Worm (Caenorhabditis elegans): ENCODE data around the gene F58E6.4.

The F58E6.4 gene

DNA sequence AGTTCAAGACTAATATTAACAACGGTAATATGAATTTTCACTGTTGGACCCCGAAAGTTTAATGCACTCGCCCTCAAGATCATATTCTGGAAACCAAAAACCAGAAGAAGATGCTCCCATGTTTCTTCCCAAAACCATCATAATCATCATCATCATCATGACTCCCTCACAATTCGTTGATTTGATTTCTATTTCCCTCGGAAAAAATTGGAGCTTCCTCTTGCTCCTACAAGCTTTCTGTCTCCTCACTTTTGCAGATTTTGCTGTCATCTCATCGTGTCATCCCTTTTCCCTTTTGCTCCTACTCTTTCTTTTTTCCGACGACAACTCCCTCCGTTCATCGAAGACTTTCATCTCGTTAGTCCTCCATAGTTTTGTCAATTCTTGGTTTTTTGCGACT is 21.8 kb upstream of the F58E6.4 start, which contains the start of gene F46B6.2:
F46B6.2 (plus strand) TSS at position 316 of the 400 bp plus-strand sequence.
- TF ChIP-seq sem-2 (GFP tag; optimal IDR thresholded peaks at IDR 0.05), result no peak
- TF ChIP-seq ces-1 (GFP tag; optimal IDR thresholded peaks at IDR 0.05), result peak; percentile 99
- TF ChIP-seq blmp-1 (tag; optimal IDR thresholded peaks at IDR 0.05), result no peak

DNA sequence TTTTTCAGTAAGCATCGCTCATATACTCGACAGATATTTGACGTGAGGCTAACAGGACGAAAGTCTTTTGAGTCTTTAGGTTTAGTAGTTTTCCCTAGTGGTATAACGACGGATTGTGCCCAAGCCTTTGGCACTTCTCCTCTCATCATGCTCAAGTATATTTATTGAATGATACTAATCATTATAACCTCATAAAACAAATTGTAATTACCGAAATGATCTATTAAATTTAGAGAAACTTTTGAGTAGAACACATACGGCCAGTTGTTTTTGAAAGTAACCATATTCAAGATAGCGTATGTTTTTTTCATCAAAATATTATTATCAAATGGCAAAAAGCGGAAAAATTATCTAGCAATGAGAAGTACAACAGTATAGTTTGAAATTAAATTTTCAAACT is 21.1 kb upstream of the F58E6.4 start:
- TF ChIP-seq ces-1 (GFP tag; optimal IDR thresholded peaks at IDR 0.05) (peak; percentile 90), bed-3 (GFP tag; optimal IDR thresholded peaks at IDR 0.05) (no peak), unc-39 (tag; optimal IDR thresholded peaks at IDR 0.05) (no peak)

DNA sequence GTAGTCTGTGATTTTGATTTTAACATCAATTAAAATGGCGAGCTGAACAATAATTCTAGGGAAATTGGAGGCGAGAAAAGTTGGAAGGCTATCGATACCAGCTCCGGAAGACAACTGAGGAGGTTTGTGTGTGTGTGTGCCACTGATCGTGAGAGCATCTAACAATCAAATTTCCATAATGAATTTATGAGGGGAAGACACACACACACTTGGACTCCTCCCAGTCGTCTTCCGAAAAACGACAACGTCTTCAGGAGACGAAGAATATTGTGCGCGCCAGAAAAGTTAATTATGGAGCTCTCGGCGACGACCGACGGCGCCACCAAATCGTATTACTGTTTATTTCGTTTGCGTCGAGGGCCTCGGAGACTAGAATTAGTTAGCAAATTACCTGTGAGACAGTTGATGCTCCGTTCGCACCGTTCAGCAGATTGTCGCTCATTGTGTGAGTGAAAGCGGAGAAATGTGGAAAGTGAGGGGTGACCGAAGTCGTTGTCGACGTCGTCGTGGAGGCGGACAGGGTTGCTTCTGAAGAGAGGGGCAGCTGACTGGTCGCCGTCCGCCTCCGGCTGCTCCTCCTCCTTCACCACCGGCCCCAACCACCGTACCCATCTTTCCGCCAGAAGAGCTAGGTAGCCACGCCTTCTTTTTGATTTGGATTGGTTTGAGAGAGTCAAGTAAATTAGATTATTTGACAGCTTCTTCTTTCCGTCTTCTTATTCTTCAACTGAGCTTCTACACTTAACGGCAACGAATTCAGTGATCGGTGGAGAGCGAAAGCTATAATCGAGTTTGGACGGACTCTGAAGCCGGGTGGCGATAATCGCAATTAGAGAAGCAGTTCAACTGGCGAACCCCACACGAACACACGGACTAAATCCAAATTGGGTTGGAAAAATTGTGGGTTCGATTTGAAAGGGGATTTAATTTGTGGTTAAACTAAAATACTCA is 18.9 kb upstream of the F58E6.4 start, which contains the start of gene unc-42:
unc-42 (minus strand) TSS at position 564 of the 951 bp plus-strand sequence.
- no peak for TF ChIP-seq nhr-28 (tag; optimal IDR thresholded peaks at IDR 0.05)
- TF ChIP-seq flh-1 (GFP tag; optimal IDR thresholded peaks at IDR 0.05), result no peak
- TF ChIP-seq mep-1 (tag; optimal IDR thresholded peaks at IDR 0.05), result no peak
- peak; percentile 100 for TF ChIP-seq ces-1 (GFP tag; optimal IDR thresholded peaks at IDR 0.05)

DNA sequence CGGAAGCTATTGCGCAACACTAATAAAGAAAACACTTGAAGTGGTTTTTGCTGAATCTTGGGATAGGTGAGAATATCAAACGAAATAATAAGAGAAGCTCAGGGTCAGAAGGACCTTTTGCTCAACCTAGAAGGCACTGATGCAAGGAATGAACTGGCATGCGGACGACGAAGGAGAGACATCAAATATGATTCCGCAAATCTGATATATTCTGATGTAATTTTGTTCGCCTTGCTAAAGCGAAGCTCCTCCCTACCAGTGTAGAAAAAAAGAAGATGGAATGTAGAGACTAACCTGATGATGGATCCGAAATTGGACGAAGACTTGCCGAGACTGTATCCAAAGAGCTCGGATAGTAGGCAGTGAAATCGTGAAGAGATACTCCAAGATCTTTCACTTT is 17.7 kb upstream of the F58E6.4 start:
- peak; percentile 100 for TF ChIP-seq ces-1 (GFP tag; optimal IDR thresholded peaks at IDR 0.05)
- TF ChIP-seq mep-1 (tag; optimal IDR thresholded peaks at IDR 0.05), result no peak
- no peak for TF ChIP-seq mab-5 (tag; optimal IDR thresholded peaks at IDR 0.05)
- no peak for TF ChIP-seq snpc-4 (tag; optimal IDR thresholded peaks at IDR 0.05)
- TF ChIP-seq nhr-2 (tag; optimal IDR thresholded peaks at IDR 0.05), result no peak
- TF ChIP-seq nhr-12 (tag; optimal IDR thresholded peaks at IDR 0.05), result no peak
- TF ChIP-seq zip-8 (tag; optimal IDR thresholded peaks at IDR 0.05), result peak; percentile 50
- no peak for TF ChIP-seq lsy-2 (tag; optimal IDR thresholded peaks at IDR 0.05)

DNA sequence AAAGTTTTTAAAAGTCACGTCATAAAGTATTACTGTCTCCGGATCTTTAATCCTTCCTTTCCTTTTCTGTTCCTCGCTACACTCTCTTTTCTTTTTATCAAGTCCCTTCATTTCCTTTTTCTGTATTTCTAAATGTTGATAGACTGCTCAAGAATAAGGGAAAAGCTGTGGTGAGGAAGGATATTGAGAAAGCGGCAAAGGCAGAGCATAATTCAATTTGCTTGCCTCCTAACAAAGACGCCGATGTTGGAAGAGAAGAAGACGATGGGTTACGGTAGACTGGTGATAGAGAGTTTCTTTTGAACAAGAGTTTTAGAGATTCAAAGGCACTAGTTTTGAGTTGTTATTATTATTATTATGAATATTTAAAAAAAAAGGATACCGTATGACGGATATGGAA is 15.4 kb upstream of the F58E6.4 start:
- TF ChIP-seq ces-1 (GFP tag; optimal IDR thresholded peaks at IDR 0.05) (peak; percentile 100), lsy-2 (tag; optimal IDR thresholded peaks at IDR 0.05) (peak; percentile 46), lin-13 (tag; optimal IDR thresholded peaks at IDR 0.05) (no peak), nhr-12 (tag; optimal IDR thresholded peaks at IDR 0.05) (no peak), lin-32 (GFP tag; optimal IDR thresholded peaks at IDR 0.05) (no peak)

DNA sequence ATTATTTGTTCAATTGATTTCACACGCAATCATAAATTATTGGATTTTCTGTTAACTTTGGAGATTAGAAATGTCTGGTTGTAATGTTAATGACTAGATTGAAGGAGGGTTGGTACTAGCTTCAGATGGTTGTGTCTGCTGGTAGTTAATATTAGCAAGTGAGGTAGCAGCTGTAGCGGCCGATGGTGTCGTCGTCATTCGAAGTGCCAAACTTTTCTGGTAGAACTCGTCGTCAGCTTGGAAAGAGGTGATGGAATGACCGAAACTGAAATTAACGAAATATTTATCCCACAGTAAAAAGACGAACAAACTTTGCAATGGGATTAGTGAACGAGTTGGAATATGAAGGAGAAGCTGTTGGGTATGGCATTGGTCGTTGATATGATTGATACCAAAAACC is 14.3 kb upstream of the F58E6.4 start:
- TF ChIP-seq lin-13 (tag; optimal IDR thresholded peaks at IDR 0.05) (no peak), hlh-1 (tag; optimal IDR thresholded peaks at IDR 0.05) (no peak), unc-39 (tag; optimal IDR thresholded peaks at IDR 0.05) (no peak), ztf-11 (tag; optimal IDR thresholded peaks at IDR 0.05) (no peak), blmp-1 (tag; optimal IDR thresholded peaks at IDR 0.05) (no peak), nhr-12 (tag; optimal IDR thresholded peaks at IDR 0.05) (no peak), cnd-1 (tag; optimal IDR thresholded peaks at IDR 0.05) (no peak), pha-4 (tag; optimal IDR thresholded peaks at IDR 0.05) (no peak)

DNA sequence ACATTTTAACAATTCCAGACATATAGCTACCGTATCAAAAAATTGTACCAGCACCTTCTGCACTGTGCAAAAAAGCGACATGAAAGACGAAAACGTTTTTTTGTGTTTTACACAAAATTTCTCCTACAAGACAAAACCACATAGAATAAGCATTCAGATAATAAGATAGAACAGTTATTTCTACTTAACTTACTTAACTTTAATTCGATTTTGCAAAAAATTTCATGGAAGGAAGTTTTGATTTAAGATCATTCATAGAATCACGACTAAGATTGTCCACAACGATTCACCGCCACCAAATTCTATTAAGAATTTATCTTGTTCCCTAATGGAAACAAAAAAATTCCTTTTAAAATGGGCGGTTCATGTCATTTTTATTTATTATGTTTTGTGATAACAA is 13.6 kb upstream of the F58E6.4 start:
- TF ChIP-seq snpc-4 (tag; optimal IDR thresholded peaks at IDR 0.05) (no peak), ces-1 (GFP tag; optimal IDR thresholded peaks at IDR 0.05) (peak; percentile 94), unc-62 (GFP tag; optimal IDR thresholded peaks at IDR 0.05) (no peak), nhr-12 (tag; optimal IDR thresholded peaks at IDR 0.05) (no peak), zip-8 (tag; optimal IDR thresholded peaks at IDR 0.05) (no peak)

DNA sequence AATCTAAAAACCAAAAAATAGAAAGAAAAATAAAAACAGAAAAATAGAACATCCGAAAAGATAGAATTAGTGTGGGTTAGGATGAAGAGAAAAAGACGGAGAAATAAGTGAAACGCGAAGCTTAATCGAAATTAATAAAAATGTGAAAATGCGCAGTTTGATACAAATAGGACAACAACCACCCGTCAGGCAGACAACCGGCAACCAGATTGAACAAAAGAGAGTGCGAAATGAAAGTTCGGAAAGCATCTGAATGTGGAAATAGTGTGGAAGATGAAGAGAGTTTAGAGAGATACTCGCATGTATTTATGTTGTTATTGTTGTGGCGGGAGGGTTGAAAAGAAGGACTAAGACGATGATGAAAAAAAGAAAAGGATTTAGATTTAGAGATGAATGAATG is 8.2 kb upstream of the F58E6.4 start:
- TF ChIP-seq tbx-8 (GFP tag; optimal IDR thresholded peaks at IDR 0.05) (no peak), blmp-1 (tag; optimal IDR thresholded peaks at IDR 0.05) (peak; percentile 74)

DNA sequence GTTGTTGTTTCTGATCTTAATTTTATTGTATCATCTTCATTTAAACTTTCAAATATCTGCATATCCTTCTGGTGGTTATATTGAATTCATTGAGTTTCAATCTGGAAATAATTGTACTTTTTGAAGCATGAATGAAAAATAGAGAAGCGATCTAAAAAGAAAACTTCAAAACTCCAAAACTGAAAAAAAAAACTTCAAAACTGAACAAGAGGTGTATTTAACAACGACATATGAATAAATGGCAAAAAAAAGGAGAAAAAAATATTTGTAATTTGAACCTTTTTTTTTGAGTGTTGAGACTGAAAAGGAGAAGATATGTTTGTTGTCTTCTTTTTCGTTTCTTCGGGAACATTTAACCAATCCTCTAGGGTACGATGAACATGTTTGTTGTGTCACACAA is 7.7 kb upstream of the F58E6.4 start, which contains the start of gene F58E6.11:
F58E6.11 (minus strand) TSS at position 101 of the 400 bp plus-strand sequence.
- TF ChIP-seq elt-1 (tag; optimal IDR thresholded peaks at IDR 0.05; ENCODE audit: borderline replicate concordance, insufficient read depth) (no peak), zip-8 (tag; optimal IDR thresholded peaks at IDR 0.05) (no peak), flh-1 (GFP tag; optimal IDR thresholded peaks at IDR 0.05) (no peak)
